Fruit fly (Drosophila melanogaster) Kc167 (cell line): ENCODE data around the gene bchs.

Experiments
- Myc ChIP-seq: fragments of >200 bp; optimal IDR thresholded peaks from 2 replicates; lab custom pipeline; 2017; ENCODE audit warnings: missing external identifiers
- Sin3A ChIP-seq: fragments of >200 bp; optimal IDR thresholded peaks from 2 replicates; lab custom pipeline; 2018; ENCODE audit warnings: missing external identifiers
- h ChIP-seq: fragments of >200 bp; optimal IDR thresholded peaks from 3 replicates; lab custom pipeline; 2018; ENCODE audit warnings: missing external identifiers
- insv ChIP-seq: fragments of >200 bp; optimal IDR thresholded peaks from 3 replicates; lab custom pipeline; 2018; ENCODE audit warnings: missing external identifiers
- psq ChIP-seq: fragments of >200 bp; optimal IDR thresholded peaks from 2 replicates; lab custom pipeline; 2017; ENCODE audit warnings: missing external identifiers
- ttk ChIP-seq: sonication (Bioruptor generic); optimal IDR thresholded peaks from 2 replicates; lab custom pipeline; 2017; ENCODE audit warnings: missing external identifiers

bchs gene

DNA sequence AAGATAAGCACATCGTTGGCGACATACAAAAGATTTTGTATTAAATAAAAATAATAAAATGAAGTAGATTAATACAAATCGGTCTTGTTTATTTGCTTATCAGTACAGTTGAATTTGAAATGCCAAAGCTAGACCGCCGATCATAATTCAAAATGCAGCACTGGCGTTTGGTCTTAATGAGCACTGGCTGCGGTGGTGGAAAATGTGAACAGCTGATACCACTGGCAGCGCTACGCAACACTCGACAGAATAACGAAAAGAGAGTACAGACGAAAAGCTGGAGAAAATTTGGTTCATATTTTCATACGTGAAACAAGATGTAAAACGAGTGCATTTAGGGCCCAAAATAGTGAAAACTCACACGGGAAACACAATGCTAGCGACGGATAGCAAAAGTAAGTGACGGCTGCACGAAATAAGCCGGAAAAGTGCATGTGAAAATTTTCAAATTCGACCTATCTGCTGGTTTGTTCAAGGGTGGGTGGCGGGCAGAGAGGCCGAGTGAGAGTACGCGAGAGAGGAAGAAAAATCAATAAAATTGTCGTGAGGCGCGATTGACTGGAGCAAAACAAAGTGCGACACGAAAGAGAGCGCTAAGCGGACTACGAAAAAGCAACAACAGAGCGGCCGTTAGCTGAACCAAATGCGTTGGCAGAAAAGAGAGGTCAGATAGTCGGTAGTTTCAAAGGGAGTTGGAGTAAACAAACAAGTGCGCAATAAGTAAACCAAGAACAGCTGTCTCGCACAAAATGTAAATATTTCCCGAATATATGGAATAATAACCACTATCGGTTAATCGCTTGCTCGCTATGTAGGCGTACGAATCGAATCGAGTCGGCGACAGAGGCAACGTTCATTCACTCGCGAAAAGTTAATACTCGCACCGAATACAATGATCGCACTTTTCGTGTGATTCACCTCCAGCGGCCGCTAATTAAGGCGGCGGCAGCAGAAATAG lies at the start of gene bchs:
Gene bchs, plus strand, starts transcription at position 277 of the 958 bp plus-strand sequence.
- TF ChIP-seq ttk (lab: Kevin White, UChicago) (no peak), Myc (lab: Kevin White, UChicago) (no peak)

DNA sequence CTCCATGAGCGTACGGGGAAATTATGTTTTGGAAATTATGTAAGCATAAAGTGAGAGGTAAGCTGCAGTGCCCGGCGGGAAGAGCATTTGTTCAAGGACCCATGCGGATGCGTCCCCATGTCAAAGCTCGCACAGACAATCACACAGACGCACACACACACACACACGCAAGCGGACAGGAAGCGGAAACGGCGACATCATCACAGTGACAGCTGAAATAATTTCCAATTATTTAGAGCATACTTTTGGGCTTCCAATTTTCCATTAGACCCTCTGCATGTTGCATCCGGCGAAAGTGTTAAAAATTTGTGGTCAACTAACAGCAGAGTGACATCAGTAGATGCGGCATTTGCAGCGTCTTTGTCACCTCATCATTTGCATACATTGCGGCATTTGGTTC lies 40.2 kb upstream of the bchs start:
- no peak for TF ChIP-seq ttk (lab: Kevin White, UChicago)
- no peak for TF ChIP-seq insv (lab: Kevin White, UChicago)
- no peak for TF ChIP-seq Sin3A (lab: Kevin White, UChicago)
- no peak for TF ChIP-seq Myc (lab: Kevin White, UChicago)
- TF ChIP-seq h (lab: Kevin White, UChicago) = no peak
- TF ChIP-seq psq (lab: Kevin White, UChicago) = no peak

DNA sequence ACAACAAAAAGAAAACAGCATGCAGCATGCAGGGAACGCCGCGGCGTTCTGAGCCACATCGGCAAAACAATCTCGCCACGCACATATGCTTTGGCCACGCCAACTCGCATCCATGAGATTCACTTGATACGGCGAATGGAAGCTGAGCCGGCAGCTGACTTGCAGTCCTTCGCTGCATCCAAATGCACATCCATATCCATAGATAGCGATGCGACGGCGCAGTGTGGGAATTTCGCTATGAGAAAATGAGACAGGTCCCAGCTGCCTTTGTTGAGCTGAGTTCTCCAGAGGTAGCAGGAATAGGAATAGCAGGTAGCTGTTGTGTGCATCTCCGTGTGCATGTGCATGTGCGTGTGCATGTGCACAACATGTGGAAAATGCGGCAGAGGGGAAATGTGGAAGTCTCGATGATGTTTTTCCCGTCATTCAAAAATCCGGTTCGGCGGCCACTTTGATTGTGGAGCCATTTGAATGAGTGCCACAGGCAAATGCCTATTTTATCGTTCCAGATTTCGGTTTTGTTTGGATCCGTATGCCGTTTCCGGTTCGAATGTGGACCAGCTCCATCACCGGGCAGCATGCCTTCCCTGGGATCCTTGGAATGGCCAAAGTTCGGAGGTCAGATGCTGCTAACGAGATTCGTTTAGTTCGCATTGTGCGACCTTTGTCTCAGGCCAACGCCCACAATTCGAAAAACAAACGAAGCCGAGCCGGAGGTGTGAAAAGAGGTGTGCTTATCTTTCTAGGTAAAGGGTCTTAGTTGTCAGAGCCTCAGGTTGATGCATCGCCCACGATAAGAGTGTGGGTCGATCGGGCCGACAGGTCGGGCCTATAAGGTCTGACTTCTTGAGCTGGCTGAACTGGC lies 35.9 kb upstream of the bchs start:
- TF ChIP-seq Sin3A (lab: Kevin White, UChicago) = no peak
- no peak for TF ChIP-seq insv (lab: Kevin White, UChicago)
- TF ChIP-seq psq (lab: Kevin White, UChicago) = no peak
- no peak for TF ChIP-seq Myc (lab: Kevin White, UChicago)
- TF ChIP-seq ttk (lab: Kevin White, UChicago) = no peak
- TF ChIP-seq h (lab: Kevin White, UChicago) = no peak

DNA sequence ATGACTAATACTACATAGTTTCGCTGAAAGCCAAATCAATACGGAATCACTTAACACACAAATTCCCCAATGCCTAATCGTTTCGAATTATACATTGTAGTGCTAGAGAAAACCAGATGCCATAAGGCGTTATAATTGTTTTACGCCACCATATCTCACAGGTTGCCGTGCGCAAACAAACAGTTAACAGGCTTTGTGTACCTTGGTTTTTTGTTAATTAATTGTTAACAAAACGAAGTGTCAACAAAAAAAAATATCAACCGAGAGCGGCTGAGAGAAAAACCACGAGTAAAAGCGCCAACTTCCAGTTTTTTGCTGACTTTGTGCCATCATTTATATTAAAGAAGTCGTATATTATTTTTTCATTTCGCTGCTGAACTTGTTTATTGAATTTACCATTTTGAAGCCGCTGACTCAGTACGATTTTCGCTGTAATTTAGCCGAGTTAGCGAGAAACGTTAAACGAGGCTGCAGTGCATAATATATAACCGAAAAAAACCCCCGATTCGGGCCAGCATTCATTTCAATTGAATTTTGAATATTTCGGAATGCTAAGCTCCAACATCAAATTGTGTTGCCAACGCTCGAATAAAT lies 30.4 kb upstream of the bchs start:
- no peak for TF ChIP-seq psq (lab: Kevin White, UChicago)
- no peak for TF ChIP-seq Sin3A (lab: Kevin White, UChicago)
- no peak for TF ChIP-seq insv (lab: Kevin White, UChicago)
- TF ChIP-seq ttk (lab: Kevin White, UChicago) = no peak
- TF ChIP-seq h (lab: Kevin White, UChicago) = no peak
- TF ChIP-seq Myc (lab: Kevin White, UChicago) = no peak

DNA sequence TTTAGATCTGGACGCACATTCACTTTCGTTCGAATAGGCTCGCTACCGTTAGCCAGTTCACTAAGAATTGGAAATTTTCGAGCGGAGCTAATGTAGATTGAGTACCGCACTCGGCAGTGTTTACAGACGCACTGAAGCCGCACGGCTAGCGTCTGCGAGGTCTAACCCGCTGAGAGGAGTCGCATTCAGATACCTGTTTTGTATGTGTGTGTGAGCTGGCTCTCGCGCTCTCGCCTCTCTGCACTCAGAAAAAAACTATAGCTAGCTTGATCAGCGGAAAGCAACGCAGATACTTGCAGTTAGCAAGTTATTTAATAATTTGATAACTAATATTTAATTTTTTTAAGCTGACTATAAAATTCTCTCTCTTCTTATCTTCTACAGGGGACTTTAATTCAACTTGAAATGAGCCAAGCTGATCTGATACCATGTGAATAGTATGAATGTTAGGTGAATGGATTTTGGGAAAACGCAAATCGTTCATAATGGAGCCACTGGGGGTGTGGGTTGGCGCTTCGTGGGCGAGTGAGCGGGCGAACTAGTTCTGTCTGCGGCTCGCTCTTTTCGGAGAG lies 27.5 kb upstream of the bchs start, which contains the start of gene rau:
Gene rau, minus strand, starts transcription at position 136 of the 572 bp plus-strand sequence.
- no peak for TF ChIP-seq ttk (lab: Kevin White, UChicago)

DNA sequence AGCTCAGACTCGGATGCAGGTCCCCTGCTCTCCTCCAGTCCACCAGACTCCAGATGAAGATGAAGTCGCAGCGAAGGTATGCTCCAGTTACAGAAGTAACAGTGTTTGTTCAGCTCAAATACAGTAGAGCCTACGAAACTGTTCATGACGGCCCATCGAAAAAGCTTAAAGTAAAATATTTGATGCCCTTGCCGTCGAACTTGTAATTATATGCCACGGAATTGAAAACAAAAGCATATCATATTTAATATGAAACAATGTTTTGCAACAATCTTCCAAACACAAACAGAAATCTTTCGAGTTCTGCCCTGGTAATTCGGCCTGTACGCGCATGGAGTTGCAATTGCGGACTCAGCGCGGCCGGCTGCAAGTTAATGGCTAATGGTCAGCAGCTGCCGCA lies 25.8 kb upstream of the bchs start:
- TF ChIP-seq ttk (lab: Kevin White, UChicago) (no peak), h (lab: Kevin White, UChicago) (no peak), Myc (lab: Kevin White, UChicago) (no peak), Sin3A (lab: Kevin White, UChicago) (no peak), psq (lab: Kevin White, UChicago) (no peak), insv (lab: Kevin White, UChicago) (no peak)

DNA sequence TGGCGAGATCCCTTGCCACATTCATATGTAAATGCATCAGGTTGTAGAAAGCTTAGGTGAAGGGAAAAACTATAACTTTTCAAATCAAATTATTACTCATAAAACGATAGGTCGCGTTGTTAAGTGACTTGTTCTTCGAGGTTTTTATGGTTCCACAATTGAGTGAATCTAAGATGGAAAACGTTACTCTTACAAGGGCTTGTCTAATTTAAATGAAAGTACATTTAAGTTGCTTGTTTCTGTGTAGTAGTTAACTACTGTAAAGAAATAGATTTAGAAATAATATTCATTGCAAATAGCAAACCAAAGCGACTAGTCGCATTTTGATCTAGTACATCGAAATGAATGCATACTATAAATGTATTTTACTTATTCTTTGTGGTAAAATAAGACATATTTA lies 23.5 kb upstream of the bchs start, which contains the start of gene CG44574:
Gene CG44574, plus strand, starts transcription at position 301 of the 400 bp plus-strand sequence.
- no peak for TF ChIP-seq Myc (lab: Kevin White, UChicago)
- TF ChIP-seq ttk (lab: Kevin White, UChicago) = no peak
- no peak for TF ChIP-seq Sin3A (lab: Kevin White, UChicago)
- TF ChIP-seq insv (lab: Kevin White, UChicago) = no peak
- TF ChIP-seq h (lab: Kevin White, UChicago) = no peak
- TF ChIP-seq psq (lab: Kevin White, UChicago) = no peak

DNA sequence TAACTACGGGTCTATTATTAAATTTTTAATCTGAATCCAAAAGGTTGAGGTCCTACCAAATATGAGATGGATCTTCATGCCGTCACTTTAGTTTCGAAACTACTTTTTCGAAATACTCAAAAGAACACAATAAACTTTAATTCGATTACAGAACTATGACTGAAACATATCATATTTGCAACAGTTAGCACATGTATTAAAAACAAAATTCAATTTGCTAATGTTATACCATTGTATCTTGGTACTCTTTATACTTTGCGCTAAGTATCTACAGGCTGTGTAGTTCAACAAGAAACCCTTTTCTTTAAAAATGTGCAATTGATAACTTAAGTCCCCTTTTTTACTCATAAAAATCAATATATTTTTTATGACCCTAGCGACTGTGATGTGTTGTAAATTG lies 22.3 kb upstream of the bchs start, which contains the start of the genes Sfp26Ac and CG43185:
Gene Sfp26Ac, minus strand, starts transcription at position 101 of the 400 bp plus-strand sequence.
Gene CG43185, plus strand, starts transcription at position 215 of the 400 bp plus-strand sequence.
- no peak for TF ChIP-seq psq (lab: Kevin White, UChicago)
- no peak for TF ChIP-seq insv (lab: Kevin White, UChicago)
- TF ChIP-seq Myc (lab: Kevin White, UChicago) = no peak
- TF ChIP-seq h (lab: Kevin White, UChicago) = no peak
- no peak for TF ChIP-seq ttk (lab: Kevin White, UChicago)
- no peak for TF ChIP-seq Sin3A (lab: Kevin White, UChicago)

DNA sequence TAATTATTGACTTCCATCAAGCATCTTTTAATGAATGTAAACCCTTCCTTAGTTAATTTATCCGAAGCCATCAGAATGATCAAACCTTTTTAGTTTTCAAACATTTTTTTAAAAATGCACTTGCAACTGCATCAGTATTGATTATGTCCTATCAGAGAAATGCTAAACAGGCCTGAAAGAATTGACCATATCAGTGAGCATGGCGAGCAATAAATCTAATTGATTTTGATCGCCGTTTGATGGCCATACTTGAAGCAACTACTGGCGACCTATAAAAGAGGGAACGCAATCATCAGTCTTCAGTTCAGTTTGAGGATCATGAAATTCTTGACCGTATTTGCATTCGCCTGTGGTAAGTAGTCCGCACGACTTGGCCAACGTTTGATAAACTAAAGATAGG lies 21.3 kb upstream of the bchs start, which contains the start of gene CG9029:
Gene CG9029, plus strand, starts transcription at position 301 of the 400 bp plus-strand sequence.
- no peak for TF ChIP-seq ttk (lab: Kevin White, UChicago)
- no peak for TF ChIP-seq Sin3A (lab: Kevin White, UChicago)
- no peak for TF ChIP-seq psq (lab: Kevin White, UChicago)
- no peak for TF ChIP-seq insv (lab: Kevin White, UChicago)

DNA sequence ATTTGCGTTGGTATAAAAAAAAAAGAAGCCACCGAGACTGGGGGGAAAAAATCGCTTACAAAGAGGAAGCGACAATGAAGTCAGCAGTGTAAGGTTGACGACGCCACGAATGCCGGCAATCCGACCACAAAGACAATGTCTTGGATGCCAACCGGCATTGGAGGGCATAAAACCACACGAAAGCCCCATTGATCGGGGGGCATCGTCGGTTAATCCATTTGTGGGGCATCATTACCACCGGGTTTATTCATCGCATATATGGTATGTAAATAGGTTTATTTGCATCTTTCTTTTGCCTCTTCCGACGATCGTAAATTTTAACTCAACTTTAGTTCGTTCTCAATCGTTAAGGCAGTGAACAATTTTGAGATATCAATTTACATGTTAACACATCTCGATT lies 20.0 kb upstream of the bchs start:
- no peak for TF ChIP-seq psq (lab: Kevin White, UChicago)
- no peak for TF ChIP-seq Sin3A (lab: Kevin White, UChicago)
- no peak for TF ChIP-seq ttk (lab: Kevin White, UChicago)
- TF ChIP-seq insv (lab: Kevin White, UChicago) = no peak
